Fruit fly (Drosophila melanogaster) whole organism, embryonic: ENCODE measurements around the gene CG13893.
A peak's percentile ranks its signal among the peaks of the same experiment; 100 is the strongest.

Experiments used
- CG10147 ChIP-seq: fragments of 200-800 bp; sonication (Bioruptor generic); optimal IDR thresholded peaks from 2 replicates; lab custom pipeline; 2019; ENCODE audit warnings: missing biosample characterization, mild to moderate bottlenecking, missing genetic modification characterization, moderate library complexity
- CG10274 ChIP-seq: fragments of 200-800 bp; sonication (Bioruptor generic); optimal IDR thresholded peaks from 3 replicates; lab custom pipeline; 2017; ENCODE audit warnings: missing biosample characterization, mild to moderate bottlenecking, missing genetic modification characterization
- CG10565 ChIP-seq: fragments of 200-800 bp; sonication (Bioruptor generic); optimal IDR thresholded peaks from 3 replicates; lab custom pipeline; 2016; ENCODE audit warnings: missing biosample characterization, mild to moderate bottlenecking, missing genetic modification characterization
- CG10959 ChIP-seq: fragments of 200-800 bp; sonication (Bioruptor generic); IDR thresholded peaks from 2 replicates; pipeline ENCODE4 v1.3.6; 2022; ENCODE audit warnings: missing biosample characterization, missing genetic modification characterization
- CG12659 ChIP-seq: fragments of 200-800 bp; sonication (Bioruptor generic); optimal IDR thresholded peaks from 3 replicates; lab custom pipeline; 2017; ENCODE audit warnings: mild to moderate bottlenecking, missing biosample characterization, missing genetic modification reagents, missing genetic modification characterization
- CG12769 ChIP-seq: fragments of 200-800 bp; sonication (Bioruptor generic); optimal IDR thresholded peaks from 2 replicates; lab custom pipeline; 2019; ENCODE audit warnings: missing biosample characterization, mild to moderate bottlenecking, missing genetic modification characterization, moderate library complexity
- CG12942 ChIP-seq: fragments of 200-800 bp; sonication (Bioruptor generic); optimal IDR thresholded peaks from 3 replicates; lab custom pipeline; 2016; ENCODE audit warnings: missing biosample characterization, missing genetic modification characterization
- CG14441 ChIP-seq: fragments of 200-800 bp; sonication (Bioruptor generic); IDR thresholded peaks from 2 replicates; pipeline ENCODE4 v1.3.6; 2022; ENCODE audit warnings: missing biosample characterization, missing genetic modification characterization
- CG14667 ChIP-seq: fragments of 200-800 bp; sonication (Bioruptor generic); IDR thresholded peaks from 2 replicates; pipeline ENCODE4 v1.3.6; 2022; ENCODE audit warnings: missing biosample characterization, missing genetic modification characterization
- CG14860 ChIP-seq: fragments of 200-800 bp; sonication (Bioruptor generic); IDR thresholded peaks from 3 replicates; pipeline ENCODE4 v1.3.6; 2022; ENCODE audit warnings: missing biosample characterization, missing genetic modification characterization; ENCODE audit not compliant: partially characterized antibody
- CG15269 ChIP-seq: fragments of 200-800 bp; sonication (Bioruptor generic); optimal IDR thresholded peaks from 2 replicates; lab custom pipeline; 2018; ENCODE audit warnings: missing biosample characterization, mild to moderate bottlenecking, missing genetic modification characterization, moderate library complexity
- CG1529 ChIP-seq: fragments of 200-800 bp; sonication (Bioruptor generic); optimal IDR thresholded peaks from 3 replicates; lab custom pipeline; 2018; ENCODE audit warnings: missing biosample characterization, missing genetic modification characterization
- CG17361 ChIP-seq: fragments of 200-800 bp; sonication (Bioruptor generic); IDR thresholded peaks from 3 replicates; pipeline ENCODE4 v1.3.6; 2022; ENCODE audit warnings: missing biosample characterization, missing genetic modification characterization
- CG2116 ChIP-seq: fragments of 200-800 bp; sonication (Bioruptor generic); optimal IDR thresholded peaks from 3 replicates; lab custom pipeline; 2018; ENCODE audit warnings: missing biosample characterization, mild to moderate bottlenecking, missing genetic modification characterization
- CG2120 ChIP-seq: fragments of 200-800 bp; sonication (Bioruptor generic); optimal IDR thresholded peaks from 3 replicates; lab custom pipeline; 2016; ENCODE audit warnings: missing biosample characterization, missing genetic modification characterization
- CG2678 ChIP-seq: fragments of 200-800 bp; sonication (Bioruptor generic); optimal IDR thresholded peaks from 3 replicates; lab custom pipeline; 2019; ENCODE audit warnings: missing biosample characterization, mild to moderate bottlenecking, missing genetic modification characterization, moderate library complexity
- CG42726 ChIP-seq: fragments of 200-800 bp; sonication (Bioruptor generic); IDR thresholded peaks from 2 replicates; pipeline ENCODE4 v1.3.6; 2022; ENCODE audit warnings: missing biosample characterization, missing genetic modification characterization; ENCODE audit not compliant: partially characterized antibody
- CG8359 ChIP-seq: fragments of 200-800 bp; sonication (Bioruptor generic); optimal IDR thresholded peaks from 2 replicates; lab custom pipeline; 2017; ENCODE audit warnings: missing biosample characterization, mild to moderate bottlenecking, missing genetic modification characterization, borderline replicate concordance
- CG8765 ChIP-seq: fragments of 200-800 bp; sonication (Bioruptor generic); IDR thresholded peaks from 2 replicates; pipeline ENCODE4 v1.3.6; 2022; ENCODE audit warnings: missing biosample characterization, missing genetic modification characterization
- CG8944 ChIP-seq: fragments of 200-800 bp; sonication (Bioruptor generic); optimal IDR thresholded peaks from 3 replicates; lab custom pipeline; 2016; ENCODE audit warnings: missing biosample characterization, missing genetic modification characterization
- D ChIP-seq, 2 experiments: fragments of 200-800 bp in 1 of 2; fragments of >200 bp in 1 of 2; sonication (Bioruptor generic) in 1 of 2; optimal IDR thresholded peaks; 2 replicates in 1 of 2; 3 replicates in 1 of 2; lab custom pipeline; 2017; ENCODE audit warnings: mild to moderate bottlenecking in 1 of 2, missing biosample characterization in 1 of 2, missing genetic modification characterization in 1 of 2, missing genetic modification reagents in 1 of 2
- Dp ChIP-seq: fragments of 200-800 bp; sonication (Bioruptor generic); optimal IDR thresholded peaks from 2 replicates; lab custom pipeline; 2018; ENCODE audit warnings: missing biosample characterization, mild to moderate bottlenecking, missing genetic modification characterization, moderate library complexity
- E2f1 ChIP-seq: fragments of 200-800 bp; sonication (Bioruptor generic); IDR thresholded peaks from 2 replicates; pipeline ENCODE4 v1.3.6; 2022; ENCODE audit warnings: missing biosample characterization, missing genetic modification characterization
- GATAe ChIP-seq: fragments of 200-800 bp; sonication (Bioruptor generic); conservative IDR thresholded peaks from 2 replicates; pipeline ENCODE4 v1.3.6; 2022; ENCODE audit warnings: missing biosample characterization, missing genetic modification characterization
- H15 ChIP-seq: fragments of 200-800 bp; sonication (Bioruptor generic); IDR thresholded peaks from 3 replicates; pipeline ENCODE4 v1.3.6; 2022; ENCODE audit warnings: missing biosample characterization, missing genetic modification characterization
- HmgZ ChIP-seq: fragments of 200-800 bp; sonication (Bioruptor generic); optimal IDR thresholded peaks from 2 replicates; lab custom pipeline; 2018; ENCODE audit warnings: missing biosample characterization, mild to moderate bottlenecking, missing genetic modification characterization
- Meics ChIP-seq: fragments of 200-800 bp; sonication (Bioruptor generic); optimal IDR thresholded peaks from 2 replicates; lab custom pipeline; 2017; ENCODE audit warnings: missing biosample characterization, mild to moderate bottlenecking, missing genetic modification characterization
- NFAT ChIP-seq: fragments of 200-800 bp; sonication (Bioruptor generic); IDR thresholded peaks from 2 replicates; pipeline ENCODE4 v1.3.6; 2022; ENCODE audit warnings: missing biosample characterization, missing genetic modification characterization
- Opbp ChIP-seq: fragments of 200-800 bp; sonication (Bioruptor generic); IDR thresholded peaks from 3 replicates; pipeline ENCODE4 v1.3.6; 2022; ENCODE audit warnings: missing biosample characterization, missing genetic modification characterization; ENCODE audit not compliant: partially characterized antibody
- amos ChIP-seq: fragments of 200-800 bp; sonication (Bioruptor generic); IDR thresholded peaks from 2 replicates; pipeline ENCODE4 v1.3.6; 2022; ENCODE audit warnings: missing biosample characterization, missing genetic modification characterization; ENCODE audit not compliant: partially characterized antibody
- ap ChIP-seq: fragments of 200-800 bp; sonication (Bioruptor generic); IDR thresholded peaks from 2 replicates; pipeline ENCODE4 v1.3.6; 2022; ENCODE audit warnings: missing biosample characterization, missing genetic modification characterization
- bowl ChIP-seq: fragments of 200-800 bp; sonication (Bioruptor generic); IDR thresholded peaks from 2 replicates; pipeline ENCODE4 v1.3.6; 2022; ENCODE audit warnings: missing biosample characterization, missing genetic modification characterization
- bsh ChIP-seq, 2 experiments: fragments of 200-800 bp; sonication (Bioruptor generic); optimal IDR thresholded peaks; 2 replicates each; lab custom pipeline; 2017 to 2018; ENCODE audit warnings: mild to moderate bottlenecking in 2 of 2, missing biosample characterization in 2 of 2, missing genetic modification characterization in 2 of 2, moderate library complexity in 1 of 2
- btn ChIP-seq: fragments of 200-800 bp; sonication (Bioruptor generic); optimal IDR thresholded peaks from 2 replicates; lab custom pipeline; 2016; ENCODE audit warnings: missing biosample characterization, missing genetic modification characterization
- caup ChIP-seq: fragments of 200-800 bp; sonication (Bioruptor generic); optimal IDR thresholded peaks from 3 replicates; lab custom pipeline; 2017; ENCODE audit warnings: missing biosample characterization, mild to moderate bottlenecking, missing genetic modification characterization, moderate library complexity; ENCODE audit not compliant: severe bottlenecking
- croc ChIP-seq: fragments of 200-800 bp; sonication (Bioruptor generic); conservative IDR thresholded peaks from 3 replicates; pipeline ENCODE4 v1.3.6; 2022; ENCODE audit warnings: missing biosample characterization, missing genetic modification characterization
- dimm ChIP-seq: fragments of 200-800 bp; sonication (Bioruptor generic); IDR thresholded peaks from 2 replicates; pipeline ENCODE4 v1.3.6; 2022; ENCODE audit warnings: missing biosample characterization, missing genetic modification characterization
- eyg ChIP-seq: fragments of 200-800 bp; sonication (Bioruptor generic); optimal IDR thresholded peaks from 3 replicates; lab custom pipeline; 2016; ENCODE audit warnings: missing biosample characterization, missing genetic modification characterization
- fd102C ChIP-seq: fragments of 200-800 bp; sonication (Bioruptor generic); optimal IDR thresholded peaks from 2 replicates; lab custom pipeline; 2018; ENCODE audit warnings: missing biosample characterization, mild to moderate bottlenecking, missing genetic modification characterization, moderate library complexity
- grau ChIP-seq: fragments of 200-800 bp; optimal IDR thresholded peaks from 3 replicates; lab custom pipeline; 2019; ENCODE audit warnings: missing biosample characterization, mild to moderate bottlenecking, missing genetic modification characterization, moderate library complexity
- gsb ChIP-seq: fragments of 200-800 bp; sonication (Bioruptor generic); IDR thresholded peaks from 2 replicates; pipeline ENCODE4 v1.3.6; 2022; ENCODE audit warnings: missing biosample characterization, missing genetic modification characterization
- p53 ChIP-seq: fragments of 200-800 bp; sonication (Bioruptor generic); optimal IDR thresholded peaks from 2 replicates; lab custom pipeline; 2016; ENCODE audit warnings: missing biosample characterization, missing genetic modification characterization
- pita ChIP-seq: fragments of 200-800 bp; sonication (Bioruptor generic); optimal IDR thresholded peaks from 2 replicates; lab custom pipeline; 2017; ENCODE audit warnings: missing biosample characterization, mild to moderate bottlenecking, missing genetic modification characterization
- pum ChIP-seq: fragments of 200-800 bp; sonication (Bioruptor generic); optimal IDR thresholded peaks from 2 replicates; lab custom pipeline; 2016; ENCODE audit warnings: missing biosample characterization, missing genetic modification characterization
- ranshi ChIP-seq: fragments of 200-800 bp; sonication (Bioruptor generic); IDR thresholded peaks from 2 replicates; pipeline ENCODE4 v1.3.6; 2022; ENCODE audit warnings: missing biosample characterization, missing genetic modification characterization
- repo ChIP-seq: fragments of 200-800 bp; sonication (Bioruptor generic); optimal IDR thresholded peaks from 2 replicates; lab custom pipeline; 2016; ENCODE audit warnings: missing biosample characterization, missing genetic modification characterization
- slbo ChIP-seq: fragments of 200-800 bp; sonication (Bioruptor generic); IDR thresholded peaks from 2 replicates; pipeline ENCODE4 v1.3.6; 2022; ENCODE audit warnings: missing biosample characterization, missing genetic modification characterization
- so ChIP-seq: fragments of 200-800 bp; sonication (Bioruptor generic); IDR thresholded peaks from 3 replicates; pipeline ENCODE4 v1.3.6; 2022; ENCODE audit warnings: missing biosample characterization, missing genetic modification characterization
- ssp ChIP-seq: fragments of 200-800 bp; sonication (Bioruptor generic); IDR thresholded peaks from 2 replicates; pipeline ENCODE4 v1.3.6; 2022; ENCODE audit warnings: missing biosample characterization, missing genetic modification characterization

The CG13893 gene

dm6 chr3L:557294-557693 lies 46.5 kb downstream of the CG13893 start (continued):
- TF ChIP-seq D (optimal IDR thresholded peaks at IDR 0.05; lab: Kevin White, UChicago), result no peak
- no peak for TF ChIP-seq D (GFP tag; optimal IDR thresholded peaks at IDR 0.05; lab: Kevin White, UChicago)
- TF ChIP-seq fd102C (GFP tag; lab: Kevin White, UChicago), result no peak
- no peak for TF ChIP-seq btn
- TF ChIP-seq ssp (GFP tag; lab: Robert Waterston, UW), result peak; percentile 47; the same call in 1 of the 2 replicates
- no peak for TF ChIP-seq Meics (GFP tag; lab: Kevin White, UChicago)
- TF ChIP-seq CG10274 (GFP tag; lab: Kevin White, UChicago), result peak; percentile 36
- TF ChIP-seq CG10565, result no peak
- TF ChIP-seq caup (GFP tag; lab: Kevin White, UChicago), result peak; percentile 45
- no peak; the same call in 2 of the 3 replicates for TF ChIP-seq croc
- peak; percentile 42; the same call in 1 of the 2 replicates for TF ChIP-seq CG8765 (GFP tag; lab: Robert Waterston, UW)
- TF ChIP-seq NFAT (GFP tag; lab: Robert Waterston, UW), result peak; percentile 46; the same call in 1 of the 2 replicates
- TF ChIP-seq bowl (GFP tag; lab: Robert Waterston, UW), result peak; percentile 43; the same call in 1 of the 2 replicates
- peak; percentile 46; the same call in 1 of the 2 replicates for TF ChIP-seq ranshi (GFP tag; lab: Robert Waterston, UW)
- TF ChIP-seq HmgZ, result peak; percentile 72
- TF ChIP-seq CG8944, result peak; percentile 25
- TF ChIP-seq eyg, result no peak
- peak; percentile 35; the same call in 1 of the 2 replicates for TF ChIP-seq CG14667 (GFP tag; lab: Robert Waterston, UW)
- TF ChIP-seq bsh (GFP tag; optimal IDR thresholded peaks at IDR 0.05; lab: Kevin White, UChicago), result peak; percentile 2 to 55
- 0 out of 2 replicates have a peak, but pooled peaks have one; percentile 16 for TF ChIP-seq dimm (GFP tag; lab: Robert Waterston, UW)
- peak; percentile 91 for TF ChIP-seq slbo (GFP tag; lab: Robert Waterston, UW)
- 0 out of 3 replicates have a peak, but pooled peaks have one; percentile 48 for TF ChIP-seq H15
- no peak for TF ChIP-seq CG17361 (GFP tag; lab: Robert Waterston, UW)
- no peak for TF ChIP-seq CG14860 (GFP tag; lab: Robert Waterston, UW)
- no peak for TF ChIP-seq CG8359 (GFP tag; lab: Kevin White, UChicago)
- no peak for TF ChIP-seq p53 (GFP tag; lab: Kevin White, UChicago)
- peak; percentile 72; the same call in 2 of the 3 replicates for TF ChIP-seq so (GFP tag; lab: Robert Waterston, UW)
- TF ChIP-seq repo (GFP tag; lab: Kevin White, UChicago), result peak; percentile 27
- TF ChIP-seq pita (GFP tag; lab: Kevin White, UChicago), result no peak
- no peak for TF ChIP-seq CG2116
- TF ChIP-seq ap (GFP tag; lab: Robert Waterston, UW), result 0 out of 2 replicates have a peak, but pooled peaks have one; percentile 44
- TF ChIP-seq CG42726 (GFP tag; lab: Robert Waterston, UW), result no peak
- TF ChIP-seq Opbp (GFP tag; lab: Robert Waterston, UW), result no peak
- no peak for TF ChIP-seq CG1529 (GFP tag; lab: Kevin White, UChicago)
- no peak for TF ChIP-seq amos (GFP tag; lab: Robert Waterston, UW)
- TF ChIP-seq CG10147 (GFP tag; lab: Kevin White, UChicago), result no peak
- peak; percentile 10 for TF ChIP-seq pum (GFP tag; lab: Kevin White, UChicago)
- TF ChIP-seq gsb (GFP tag; lab: Robert Waterston, UW), result peak; percentile 58
- peak; percentile 68 for TF ChIP-seq CG2120 (GFP tag; lab: Kevin White, UChicago)
- TF ChIP-seq CG2678, result peak; percentile 47
- TF ChIP-seq CG12769 (tag; lab: Kevin White, UChicago), result peak; percentile 90
- peak; percentile 39 for TF ChIP-seq CG12659 (GFP tag; lab: Kevin White, UChicago)
- TF ChIP-seq Dp (GFP tag; lab: Kevin White, UChicago), result no peak
- no peak for TF ChIP-seq CG10959 (GFP tag; lab: Robert Waterston, UW)
- TF ChIP-seq grau, result peak; percentile 50
- TF ChIP-seq CG14441 (GFP tag; lab: Robert Waterston, UW), result peak; percentile 71
- TF ChIP-seq CG12942 (GFP tag; lab: Kevin White, UChicago), result peak; percentile 35
- 0 out of 2 replicates have a peak, but pooled peaks have one; percentile 17 for TF ChIP-seq GATAe (GFP tag; lab: Robert Waterston, UW)
- TF ChIP-seq CG15269 (tag; lab: Kevin White, UChicago), result peak; percentile 58
- TF ChIP-seq E2f1 (GFP tag; lab: Robert Waterston, UW), result peak; percentile 59
